Worm (Caenorhabditis elegans) whole organism, L4/young adult: Measurements from ENCODE around the gene F59G1.4.
A peak's percentile ranks its signal among the peaks of the same experiment; 100 is the strongest.

ENCODE experiments used
- W03F9.2 ChIP-seq: fragments of 150-350 bp; optimal IDR thresholded peaks from 2 replicates; lab custom pipeline; 2014; ENCODE audit warnings: missing biosample characterization, missing genetic modification characterization
- dao-5 ChIP-seq: sonication (generic microtip); optimal IDR thresholded peaks from 2 replicates; lab custom pipeline; 2016; ENCODE audit warnings: missing genotype, missing genetic modification characterization, moderate library complexity, missing compliant biosample characterization
- him-1 ChIP-seq: sonication (generic microtip); optimal IDR thresholded peaks from 2 replicates; lab custom pipeline; 2016; ENCODE audit warnings: missing genotype, missing genetic modification reagents, missing genetic modification characterization, missing compliant biosample characterization

The F59G1.4 gene

ce11 chrII:5895870-5896269 is at the start of gene F59G1.4:
Gene F59G1.4 (plus strand): TSS chrII:5896170.
- TF ChIP-seq dao-5 (tag; lab: Kevin White, UChicago) (no peak), him-1 (tag; lab: Kevin White, UChicago) (no peak), W03F9.2 (tag; lab: Kevin White, UChicago) (no peak)

DNA sequence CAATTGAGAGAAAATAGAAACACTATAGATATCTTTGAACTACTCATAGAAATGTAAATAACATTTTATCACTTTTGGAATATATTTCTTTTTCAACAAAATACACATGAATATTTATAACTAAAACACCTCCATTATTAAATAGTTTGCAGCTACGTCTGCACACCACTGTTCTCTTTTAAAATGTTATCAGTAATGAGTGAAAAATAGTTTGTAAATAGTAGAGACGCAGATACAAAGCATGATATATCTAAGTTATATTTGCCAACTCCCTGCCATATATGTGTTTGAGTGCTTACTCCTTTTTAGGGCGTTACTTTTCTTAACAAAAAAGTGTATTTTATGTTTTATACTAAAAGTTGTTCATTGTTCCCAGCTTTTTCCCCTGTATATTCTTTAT is 49.8 kb upstream of the F59G1.4 start:
- TF ChIP-seq W03F9.2 (tag; lab: Kevin White, UChicago) (no peak), him-1 (tag; lab: Kevin White, UChicago) (no peak)

- TF ChIP-seq dao-5 (tag; lab: Kevin White, UChicago) = no peak
- TF ChIP-seq him-1 (tag; lab: Kevin White, UChicago) = no peak
These were observed 44.0 kb upstream of the F59G1.4 start, which contains the start of gene H41C03.2 for ce11 chrII:5852007-5852406. Gene H41C03.2 (minus strand): TSS chrII:5852107.

- TF ChIP-seq W03F9.2 (tag; lab: Kevin White, UChicago) (no peak), him-1 (tag; lab: Kevin White, UChicago) (no peak), dao-5 (tag; lab: Kevin White, UChicago) (no peak)
These were observed 42.7 kb upstream of the F59G1.4 start for ce11 chrII:5853261-5853660.

ce11 chrII:5854122-5854521 is 41.8 kb upstream of the F59G1.4 start, which contains the start of gene H41C03.1:
Gene H41C03.1 (plus strand): TSS chrII:5854422.
- TF ChIP-seq dao-5 (tag; lab: Kevin White, UChicago) (no peak), W03F9.2 (tag; lab: Kevin White, UChicago) (no peak), him-1 (tag; lab: Kevin White, UChicago) (no peak)

DNA sequence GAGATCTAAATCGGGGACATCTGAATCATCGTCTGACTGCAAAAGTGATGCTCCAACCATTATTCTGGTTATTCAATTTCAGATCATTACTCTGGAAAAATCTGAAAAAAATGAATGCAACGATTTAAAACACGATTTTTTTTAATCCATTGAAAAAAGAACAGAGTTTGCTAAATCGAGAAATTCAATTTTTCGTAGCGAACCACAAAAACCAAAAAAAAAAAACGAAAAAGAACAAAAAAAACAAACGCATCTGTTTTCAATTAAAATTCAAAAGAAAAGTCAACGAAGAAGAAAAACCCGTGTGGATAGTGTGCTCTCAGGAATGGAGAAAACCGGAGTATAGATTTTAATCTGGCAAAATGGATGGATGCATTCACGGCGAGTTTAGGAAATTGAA is 37.6 kb upstream of the F59G1.4 start, which contains the start of gene F55C12.4:
TSS of gene F55C12.4 (minus strand) at position 101 of the 400 bp plus-strand sequence.
- no peak for TF ChIP-seq W03F9.2 (tag; lab: Kevin White, UChicago)
- no peak for TF ChIP-seq dao-5 (tag; lab: Kevin White, UChicago)
- TF ChIP-seq him-1 (tag; lab: Kevin White, UChicago) = no peak

DNA sequence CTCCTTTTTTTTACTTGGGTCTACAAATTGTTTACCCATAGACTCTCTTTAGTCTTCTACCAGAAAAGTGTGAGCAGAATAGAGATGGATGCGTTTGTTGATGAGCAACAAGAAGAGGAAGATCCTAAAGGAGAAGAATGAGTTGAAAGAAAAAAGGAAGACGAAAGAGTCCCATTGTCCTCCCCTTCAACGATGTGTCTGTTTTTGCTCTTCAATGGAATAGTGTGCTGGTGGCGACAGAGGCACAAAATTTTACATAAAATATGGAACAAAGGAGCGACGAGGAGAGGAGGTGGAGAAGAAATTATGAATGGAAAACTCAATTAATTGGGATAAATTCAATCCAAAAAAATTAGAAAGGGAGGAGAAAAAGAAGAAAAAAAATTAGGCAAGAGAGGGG is 35.3 kb upstream of the F59G1.4 start:
- no peak for TF ChIP-seq him-1 (tag; lab: Kevin White, UChicago)
- TF ChIP-seq W03F9.2 (tag; lab: Kevin White, UChicago) = no peak
- TF ChIP-seq dao-5 (tag; lab: Kevin White, UChicago) = no peak

DNA sequence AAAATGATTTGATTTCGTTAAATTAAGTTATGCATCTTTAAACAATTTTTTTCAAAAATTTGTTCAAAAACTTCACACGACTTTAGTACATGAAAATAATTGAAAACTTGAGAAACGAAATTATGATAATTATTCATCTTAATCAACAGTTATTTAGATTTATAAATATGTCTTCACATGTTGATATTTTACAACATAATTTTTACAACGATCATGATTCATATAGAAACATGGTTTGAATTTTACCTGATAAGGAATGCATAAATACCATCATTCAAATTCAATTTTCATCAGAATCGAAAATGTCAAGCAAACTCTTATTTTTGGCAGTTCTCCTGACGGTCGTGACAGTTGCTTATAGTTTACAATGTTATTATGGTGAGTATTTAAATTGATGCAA is 32.1 kb upstream of the F59G1.4 start, which contains the start of gene tag-234:
TSS of gene tag-234 (plus strand) at position 301 of the 400 bp plus-strand sequence.
- no peak for TF ChIP-seq W03F9.2 (tag; lab: Kevin White, UChicago)
- no peak for TF ChIP-seq dao-5 (tag; lab: Kevin White, UChicago)
- TF ChIP-seq him-1 (tag; lab: Kevin White, UChicago) = no peak

DNA sequence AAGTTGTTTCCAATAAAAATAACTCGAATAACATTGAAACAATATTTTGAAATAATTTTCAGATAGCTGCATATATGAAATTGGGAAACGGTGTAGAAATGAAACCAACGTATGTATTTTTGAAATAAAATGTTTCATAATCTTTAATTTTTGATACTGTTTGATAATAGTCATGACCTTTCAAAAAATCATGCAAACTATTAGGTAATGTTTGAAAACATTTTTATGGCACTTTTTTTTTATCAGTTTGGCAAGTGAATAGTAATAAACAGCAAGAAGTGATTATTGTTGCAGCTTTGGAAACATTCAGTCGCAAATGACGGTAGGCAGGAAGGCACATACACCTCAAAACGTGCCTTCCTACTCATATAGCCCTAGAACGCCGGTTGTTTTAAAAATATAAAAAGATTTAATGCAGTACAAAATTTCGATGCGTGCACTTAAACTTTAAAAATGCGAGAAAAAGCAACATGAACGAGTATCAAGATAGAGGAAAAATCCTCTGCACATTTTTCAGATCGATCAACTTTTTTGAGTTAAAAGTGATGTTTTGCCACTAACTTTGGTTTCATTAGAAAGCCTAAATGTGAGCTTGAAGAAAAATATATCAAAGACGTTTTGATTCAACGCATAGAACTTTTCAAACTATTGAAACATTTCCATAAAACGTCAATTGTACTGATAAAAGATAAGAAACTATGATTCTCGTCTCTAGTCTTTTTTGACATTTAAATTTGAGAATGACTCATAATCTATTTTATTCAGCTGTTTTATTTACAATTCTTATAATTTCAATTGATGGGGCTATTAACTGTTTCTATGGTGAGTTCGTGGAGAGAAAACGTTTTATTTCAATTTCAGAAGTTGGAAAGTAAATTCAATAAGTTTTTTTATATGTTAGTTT is 30.3 kb upstream of the F59G1.4 start, which contains the start of gene F55C12.19:
TSS of gene F55C12.19 (plus strand) at position 735 of the 904 bp plus-strand sequence.
- no peak for TF ChIP-seq him-1 (tag; lab: Kevin White, UChicago)
- TF ChIP-seq W03F9.2 (tag; lab: Kevin White, UChicago) = no peak
- no peak for TF ChIP-seq dao-5 (tag; lab: Kevin White, UChicago)

DNA sequence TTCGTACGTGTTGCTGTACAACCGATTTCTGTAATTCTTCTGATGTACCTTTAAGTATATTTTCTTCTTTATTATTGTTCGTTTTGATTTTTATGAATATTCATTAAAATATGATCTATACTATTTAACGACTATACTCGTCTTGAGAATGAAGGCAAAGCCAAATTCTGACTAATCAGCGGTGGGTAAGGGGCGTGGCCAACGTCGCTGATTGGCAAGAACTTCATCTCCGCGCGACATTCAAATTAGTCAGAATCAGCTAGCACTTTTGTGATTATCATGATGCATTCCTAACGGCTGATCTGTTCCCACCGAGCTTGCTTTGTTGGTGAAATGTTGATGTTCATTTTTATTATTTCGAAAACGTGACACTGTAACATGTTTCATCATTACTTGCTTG is 29.1 kb upstream of the F59G1.4 start:
- TF ChIP-seq dao-5 (tag; lab: Kevin White, UChicago) (no peak), him-1 (tag; lab: Kevin White, UChicago) (no peak), W03F9.2 (tag; lab: Kevin White, UChicago) (no peak)

DNA sequence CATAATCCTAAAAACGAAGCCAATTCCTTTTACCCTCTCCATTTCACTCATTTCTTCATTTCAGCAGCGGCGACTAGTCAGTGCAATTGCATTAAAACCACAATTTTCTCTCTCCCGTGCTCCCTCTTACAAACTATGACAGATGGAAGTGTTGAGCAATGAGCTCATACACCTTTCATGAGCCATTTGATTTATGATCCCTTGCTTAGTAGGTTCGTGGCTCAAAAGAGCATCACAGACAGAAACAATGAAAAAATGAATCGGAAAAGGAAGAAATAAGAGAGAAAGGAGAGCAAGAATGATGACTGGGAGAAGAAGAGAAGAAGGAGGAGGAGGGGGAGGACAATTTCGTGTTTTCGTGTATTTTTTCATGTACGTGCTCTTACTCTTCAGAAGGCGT is 24.5 kb upstream of the F59G1.4 start:
- no peak for TF ChIP-seq W03F9.2 (tag; lab: Kevin White, UChicago)

ce11 chrII:5872414-5872813 is 23.6 kb upstream of the F59G1.4 start:
- TF ChIP-seq dao-5 (tag; lab: Kevin White, UChicago) = no peak
- no peak for TF ChIP-seq him-1 (tag; lab: Kevin White, UChicago)
- TF ChIP-seq W03F9.2 (tag; lab: Kevin White, UChicago) = no peak

DNA sequence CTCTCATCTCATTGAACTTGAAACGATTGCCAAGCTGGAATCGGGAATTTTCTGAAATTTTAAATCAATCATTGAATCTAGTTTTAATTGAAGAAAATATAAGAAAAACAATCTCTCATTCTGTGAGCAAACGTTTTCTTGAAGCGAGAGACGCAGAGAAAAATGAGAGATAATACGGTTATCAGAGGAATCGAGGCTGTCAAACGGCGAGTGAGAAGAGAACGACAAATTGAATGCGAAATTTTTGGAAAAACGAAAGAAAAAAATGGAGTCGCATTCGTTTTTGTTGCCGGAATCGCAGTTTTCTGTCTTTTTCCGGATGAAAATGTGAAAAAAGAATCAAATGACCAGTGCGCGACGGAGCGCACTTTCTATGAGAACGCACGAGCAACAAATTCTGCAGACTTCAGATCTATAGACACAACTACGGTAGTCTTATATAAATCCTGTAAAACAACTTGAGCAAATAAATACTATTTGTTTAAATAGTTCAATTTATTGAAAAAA is 22.4 kb upstream of the F59G1.4 start, which contains the start of gene tex-2:
TSS of gene tex-2 (minus strand) at position 51 of the 507 bp plus-strand sequence.
- TF ChIP-seq W03F9.2 (tag; lab: Kevin White, UChicago) = peak; percentile 23
- no peak for TF ChIP-seq him-1 (tag; lab: Kevin White, UChicago)
